Fruit fly (Drosophila melanogaster) whole organism, pupa: ENCODE measurements around the gene CG8813.
A peak's percentile ranks its signal among the peaks of the same experiment; 100 is the strongest.

ENCODE experiments used
- CG10348 ChIP-seq: fragments of 200-800 bp; sonication (Bioruptor generic); IDR thresholded peaks from 2 replicates; pipeline ENCODE4 v1.3.6; 2022; ENCODE audit warnings: missing biosample characterization, missing genetic modification characterization
- CG12605 ChIP-seq: fragments of 200-800 bp; sonication (Bioruptor generic); IDR thresholded peaks from 2 replicates; pipeline ENCODE4 v1.3.6; 2022; ENCODE audit warnings: missing biosample characterization, missing genetic modification characterization
- CG13204 ChIP-seq: fragments of 200-800 bp; sonication (Bioruptor generic); optimal IDR thresholded peaks from 2 replicates; lab custom pipeline; 2018; ENCODE audit warnings: missing biosample characterization, mild to moderate bottlenecking, missing genetic modification characterization, moderate library complexity
- CG14655 ChIP-seq: fragments of 200-800 bp; sonication (Bioruptor generic); optimal IDR thresholded peaks from 3 replicates; lab custom pipeline; 2017; ENCODE audit warnings: mild to moderate bottlenecking, missing biosample characterization, missing genetic modification reagents, missing genetic modification characterization
- CG15710 ChIP-seq: fragments of 200-800 bp; sonication (Bioruptor generic); optimal IDR thresholded peaks from 2 replicates; lab custom pipeline; 2018; ENCODE audit warnings: missing biosample characterization, mild to moderate bottlenecking, missing genetic modification characterization, moderate library complexity
- CG17806 ChIP-seq: fragments of 200-800 bp; sonication (Bioruptor generic); optimal IDR thresholded peaks from 2 replicates; lab custom pipeline; 2018; ENCODE audit warnings: missing biosample characterization, mild to moderate bottlenecking, missing genetic modification characterization, moderate library complexity
- CG32121 ChIP-seq: fragments of 200-800 bp; sonication (Bioruptor generic); IDR thresholded peaks from 2 replicates; pipeline ENCODE4 v1.3.6; 2022; ENCODE audit warnings: missing biosample characterization, missing genetic modification characterization
- CG34367 ChIP-seq: fragments of 200-800 bp; sonication (Bioruptor generic); optimal IDR thresholded peaks from 2 replicates; lab custom pipeline; 2018; ENCODE audit warnings: missing biosample characterization, mild to moderate bottlenecking, missing genetic modification characterization
- CG4496 ChIP-seq: fragments of 200-800 bp; sonication (Bioruptor generic); IDR thresholded peaks from 3 replicates; pipeline ENCODE4 v1.3.6; 2022; ENCODE audit warnings: missing biosample characterization, missing genetic modification characterization
- CG8159 ChIP-seq: fragments of 200-800 bp; sonication (Bioruptor generic); optimal IDR thresholded peaks from 3 replicates; lab custom pipeline; 2018; ENCODE audit warnings: missing biosample characterization, mild to moderate bottlenecking, missing genetic modification characterization, moderate library complexity
- CG8301 ChIP-seq: fragments of 200-800 bp; sonication (Bioruptor generic); optimal IDR thresholded peaks from 2 replicates; lab custom pipeline; 2018; ENCODE audit warnings: missing biosample characterization, mild to moderate bottlenecking, missing genetic modification characterization
- CG9948 ChIP-seq: fragments of 200-800 bp; sonication (Bioruptor generic); optimal IDR thresholded peaks from 2 replicates; lab custom pipeline; 2018; ENCODE audit warnings: missing biosample characterization, mild to moderate bottlenecking, missing genetic modification characterization, moderate library complexity
- D1 ChIP-seq: fragments of 200-800 bp; sonication (Bioruptor generic); optimal IDR thresholded peaks from 2 replicates; lab custom pipeline; 2018; ENCODE audit warnings: missing biosample characterization, mild to moderate bottlenecking, missing genetic modification characterization, moderate library complexity
- EcR ChIP-seq: fragments of 200-800 bp; sonication (Bioruptor generic); optimal IDR thresholded peaks from 3 replicates; lab custom pipeline; 2019; ENCODE audit warnings: missing biosample characterization, missing genetic modification characterization, mild to moderate bottlenecking, moderate library complexity, missing genetic modification reagents
- Ets98B ChIP-seq: fragments of 200-800 bp; sonication (Bioruptor generic); IDR thresholded peaks from 2 replicates; pipeline ENCODE4 v1.3.6; 2022; ENCODE audit warnings: missing biosample characterization, missing genetic modification characterization
- Pif1A ChIP-seq: fragments of 200-800 bp; sonication (Bioruptor generic); optimal IDR thresholded peaks from 3 replicates; lab custom pipeline; 2016; ENCODE audit warnings: missing biosample characterization, missing genetic modification characterization
- Pif1B ChIP-seq: fragments of 200-800 bp; sonication (Bioruptor generic); optimal IDR thresholded peaks from 3 replicates; lab custom pipeline; 2016; ENCODE audit warnings: missing biosample characterization, missing genetic modification characterization
- Snoo ChIP-seq: fragments of 200-800 bp; sonication (Bioruptor generic); optimal IDR thresholded peaks from 3 replicates; lab custom pipeline; 2017; ENCODE audit warnings: missing biosample characterization, mild to moderate bottlenecking, missing genetic modification characterization, inconsistent platforms
- fd96Ca ChIP-seq: fragments of 200-800 bp; sonication (Bioruptor generic); IDR thresholded peaks from 3 replicates; pipeline ENCODE4 v1.3.6; 2022; ENCODE audit warnings: missing biosample characterization, missing genetic modification characterization
- gl ChIP-seq: fragments of 200-800 bp; sonication (Bioruptor generic); optimal IDR thresholded peaks from 2 replicates; lab custom pipeline; 2018; ENCODE audit warnings: missing biosample characterization, mild to moderate bottlenecking, missing genetic modification characterization
- rn ChIP-seq: fragments of 200-800 bp; sonication (Bioruptor generic); IDR thresholded peaks from 2 replicates; pipeline ENCODE4 v1.3.6; 2022; ENCODE audit warnings: missing biosample characterization, missing genetic modification characterization

Gene CG8813

DNA sequence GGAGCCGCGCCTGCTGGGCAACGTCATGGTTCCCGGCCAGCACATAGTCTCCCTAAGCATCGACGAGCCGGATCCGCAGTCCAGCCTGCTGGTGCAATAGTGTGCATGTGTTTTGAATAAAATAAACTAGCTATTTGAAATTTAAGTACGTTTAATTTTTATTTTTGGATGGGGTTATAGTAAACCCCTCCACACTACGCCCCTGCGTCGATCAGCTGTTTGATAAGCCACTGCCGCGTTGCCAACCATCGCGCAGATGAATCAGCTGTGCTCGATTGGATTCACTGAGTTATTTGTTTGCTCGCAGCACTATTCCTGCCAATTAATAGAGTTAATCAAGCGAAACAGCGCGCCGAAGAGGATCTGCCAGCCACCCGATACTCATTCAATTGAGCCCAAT, 9.4 kb downstream of the CG8813 start, which contains the start of gene RabGGTb:
RabGGTb (plus strand) TSS at position 254 of the 400 bp plus-strand sequence.
- TF ChIP-seq CG8159 (tag; lab: Kevin White, UChicago): peak; percentile 34
- peak; percentile 83 for TF ChIP-seq CG4496 (GFP tag; lab: Robert Waterston, UW)
- TF ChIP-seq CG9948 (tag; lab: Kevin White, UChicago): peak; percentile 17
- TF ChIP-seq CG14655 (GFP tag; lab: Kevin White, UChicago): no peak
- no peak for TF ChIP-seq gl
- peak; percentile 25 for TF ChIP-seq CG34367 (tag; lab: Kevin White, UChicago)
- TF ChIP-seq CG10348 (GFP tag; lab: Robert Waterston, UW): no peak
- 0 out of 2 replicates have a peak, but pooled peaks have one; percentile 40 for TF ChIP-seq rn (GFP tag; lab: Robert Waterston, UW)
- TF ChIP-seq CG8301 (tag; lab: Kevin White, UChicago): peak; percentile 31
- no peak for TF ChIP-seq D1 (tag; lab: Kevin White, UChicago)
- TF ChIP-seq Pif1B: peak; percentile 11
- peak; percentile 68 for TF ChIP-seq CG32121
- peak; percentile 49 for TF ChIP-seq CG12605 (GFP tag; lab: Robert Waterston, UW)
- TF ChIP-seq Ets98B (GFP tag; lab: Robert Waterston, UW): peak; percentile 82
- peak; percentile 30 for TF ChIP-seq Pif1A
- peak; percentile 37 for TF ChIP-seq CG15710 (tag; lab: Kevin White, UChicago)
- TF ChIP-seq fd96Ca (GFP tag; lab: Robert Waterston, UW): peak; percentile 83
- no peak for TF ChIP-seq CG13204 (GFP tag; lab: Kevin White, UChicago)
- TF ChIP-seq Snoo (tag; lab: Kevin White, UChicago): peak; percentile 22
- peak; percentile 32 for TF ChIP-seq CG17806 (tag; lab: Kevin White, UChicago)

DNA sequence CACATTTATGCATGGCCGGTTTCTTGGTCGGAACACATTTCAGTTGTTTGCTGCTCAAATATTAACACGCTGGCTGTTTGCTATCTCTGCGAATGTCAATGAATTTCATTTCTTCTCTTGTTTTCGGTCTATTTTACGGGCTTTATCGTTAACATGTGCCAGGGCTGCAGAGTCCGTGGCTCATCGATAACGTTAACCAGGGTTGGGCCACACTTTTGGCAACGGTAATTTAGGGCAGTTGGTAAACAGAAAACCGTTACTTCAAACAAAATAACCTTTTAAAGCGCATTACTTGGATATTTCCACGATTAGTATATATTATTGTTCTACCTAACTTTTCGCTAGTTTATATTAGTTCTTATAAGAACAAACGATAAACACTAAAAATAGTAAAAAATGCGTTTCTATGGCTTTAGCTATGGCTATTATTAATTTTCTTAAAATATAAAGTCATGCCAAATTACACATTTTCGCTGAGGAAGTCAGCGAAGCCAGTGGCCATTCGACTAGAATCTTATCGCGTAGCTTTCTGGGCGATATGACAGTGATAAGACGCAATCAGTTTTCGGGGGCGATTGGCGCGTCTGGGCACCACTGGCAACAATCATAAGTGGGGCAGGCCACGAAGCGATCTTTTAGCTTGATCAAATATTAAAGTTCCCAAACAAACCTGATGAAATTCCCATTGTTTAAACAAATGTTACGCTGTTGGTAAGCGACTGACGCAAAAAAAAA, 13.7 kb downstream of the CG8813 start:
- TF ChIP-seq CG15710 (tag; lab: Kevin White, UChicago) (no peak), Snoo (tag; lab: Kevin White, UChicago) (peak; percentile 28), Pif1A (peak; percentile 12), CG32121 (peak; percentile 20; the same call in 1 of the 2 replicates)

DNA sequence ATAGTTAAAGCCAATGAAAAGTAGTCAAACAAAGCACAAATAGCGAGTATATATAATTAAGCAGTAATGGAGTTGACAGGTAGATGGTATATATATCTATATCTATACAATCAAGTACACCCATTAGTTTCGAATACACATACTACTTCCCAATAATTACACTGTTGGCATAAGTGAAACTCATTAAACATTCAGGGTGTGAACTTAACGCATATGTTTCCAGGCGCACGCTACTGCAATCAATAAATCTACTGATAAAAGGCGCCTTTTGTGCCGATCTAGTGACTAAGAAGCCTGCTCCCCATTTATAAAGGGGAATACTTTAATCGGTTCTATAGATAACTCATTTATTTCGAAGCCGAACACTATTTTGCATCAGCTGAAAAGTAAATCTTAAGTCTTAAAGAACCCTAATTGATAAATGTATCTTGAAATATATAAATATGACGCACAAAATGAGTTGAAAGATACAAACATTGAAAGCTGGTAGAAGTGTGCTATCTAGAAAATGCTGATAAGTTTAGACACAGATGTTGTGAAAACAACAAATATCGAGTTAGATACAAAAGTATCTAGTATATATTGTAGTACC, 14.3 kb downstream of the CG8813 start:
- no peak for TF ChIP-seq CG13204 (GFP tag; lab: Kevin White, UChicago)
- TF ChIP-seq CG9948 (tag; lab: Kevin White, UChicago): no peak
- TF ChIP-seq CG10348 (GFP tag; lab: Robert Waterston, UW): no peak
- no peak for TF ChIP-seq CG17806 (tag; lab: Kevin White, UChicago)
- no peak for TF ChIP-seq Pif1B
- no peak for TF ChIP-seq D1 (tag; lab: Kevin White, UChicago)
- TF ChIP-seq Pif1A: no peak
- no peak for TF ChIP-seq CG8159 (tag; lab: Kevin White, UChicago)
- TF ChIP-seq CG34367 (tag; lab: Kevin White, UChicago): no peak
- TF ChIP-seq Snoo (tag; lab: Kevin White, UChicago): no peak
- no peak for TF ChIP-seq gl
- no peak for TF ChIP-seq CG15710 (tag; lab: Kevin White, UChicago)
- TF ChIP-seq CG12605 (GFP tag; lab: Robert Waterston, UW): no peak
- TF ChIP-seq CG4496 (GFP tag; lab: Robert Waterston, UW): no peak

DNA sequence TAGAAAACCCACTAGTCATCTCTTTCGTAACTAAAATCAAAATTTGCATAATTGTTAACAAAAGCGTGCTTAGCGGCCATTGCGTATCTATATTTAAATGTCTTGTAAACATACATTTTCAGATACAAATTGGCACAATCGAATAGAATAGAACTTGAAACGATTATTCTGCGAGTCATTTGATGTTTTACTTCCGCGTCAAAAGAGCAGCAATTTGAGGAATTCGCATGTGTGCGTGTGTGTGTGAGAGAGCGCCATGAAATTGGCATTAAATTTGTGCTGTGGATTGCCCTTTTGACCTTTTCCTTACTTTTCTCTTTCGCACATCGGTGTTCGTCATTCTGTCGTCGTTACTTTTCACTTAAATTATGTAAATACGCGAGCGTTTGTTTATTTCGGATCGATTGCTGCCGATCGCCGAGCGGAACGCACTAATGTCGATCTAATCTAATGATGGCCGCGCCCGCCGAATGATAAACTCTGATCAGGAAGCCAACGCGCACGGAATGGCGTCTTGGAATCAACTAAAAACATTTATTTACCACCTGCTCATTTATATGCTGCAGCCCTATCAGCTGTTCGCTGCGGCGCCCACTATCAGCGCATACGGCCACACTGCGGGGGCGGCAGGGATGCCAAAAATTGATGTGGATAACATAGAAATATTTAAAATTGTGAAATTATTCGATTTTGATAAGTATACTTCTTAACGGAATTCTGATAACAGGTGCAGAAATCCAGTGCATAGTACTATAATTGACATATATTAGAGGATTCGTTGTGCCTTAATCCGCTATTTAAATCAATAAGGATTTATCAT, 15.4 kb downstream of the CG8813 start:
- TF ChIP-seq CG4496 (GFP tag; lab: Robert Waterston, UW): peak; percentile 53
- TF ChIP-seq fd96Ca (GFP tag; lab: Robert Waterston, UW): no peak
- no peak for TF ChIP-seq CG14655 (GFP tag; lab: Kevin White, UChicago)
- TF ChIP-seq CG15710 (tag; lab: Kevin White, UChicago): peak; percentile 26
- no peak for TF ChIP-seq CG10348 (GFP tag; lab: Robert Waterston, UW)
- peak; percentile 36; the same call in 1 of the 2 replicates for TF ChIP-seq CG12605 (GFP tag; lab: Robert Waterston, UW)
- peak; percentile 10 for TF ChIP-seq CG8159 (tag; lab: Kevin White, UChicago)
- TF ChIP-seq CG17806 (tag; lab: Kevin White, UChicago): no peak
- TF ChIP-seq CG32121: peak; percentile 36
- peak; percentile 32 for TF ChIP-seq Ets98B (GFP tag; lab: Robert Waterston, UW)
- TF ChIP-seq CG9948 (tag; lab: Kevin White, UChicago): no peak
- no peak for TF ChIP-seq Pif1A
- TF ChIP-seq D1 (tag; lab: Kevin White, UChicago): no peak
- TF ChIP-seq CG13204 (GFP tag; lab: Kevin White, UChicago): no peak
- 0 out of 2 replicates have a peak, but pooled peaks have one; percentile 33 for TF ChIP-seq rn (GFP tag; lab: Robert Waterston, UW)
- peak; percentile 3 for TF ChIP-seq gl
- no peak for TF ChIP-seq CG34367 (tag; lab: Kevin White, UChicago)
- TF ChIP-seq Pif1B: no peak
- no peak for TF ChIP-seq Snoo (tag; lab: Kevin White, UChicago)
- TF ChIP-seq EcR: no peak
